Fruit fly (Drosophila melanogaster) whole organism, embryonic: ENCODE measurements around the gene CG6356.
A peak's percentile ranks its signal among the peaks of the same experiment; 100 is the strongest.

ENCODE experiments used
- Adf1 ChIP-seq: fragments of 200-800 bp; sonication (Bioruptor generic); IDR thresholded peaks from 2 replicates; pipeline ENCODE4 v1.3.6; 2022; ENCODE audit warnings: missing biosample characterization, missing genetic modification characterization
- Atf3 ChIP-seq: fragments of 200-800 bp; sonication (Bioruptor generic); optimal IDR thresholded peaks from 3 replicates; lab custom pipeline; 2016; ENCODE audit warnings: missing biosample characterization, missing genetic modification characterization
- B-H2 ChIP-seq: fragments of 200-800 bp; sonication (Bioruptor generic); optimal IDR thresholded peaks from 2 replicates; lab custom pipeline; 2018; ENCODE audit warnings: missing biosample characterization, mild to moderate bottlenecking, missing genetic modification characterization
- C15 ChIP-seq: fragments of 200-800 bp; sonication (Bioruptor generic); IDR thresholded peaks from 3 replicates; pipeline ENCODE4 v1.3.6; 2022; ENCODE audit warnings: missing biosample characterization, missing genetic modification characterization
- CG10147 ChIP-seq: fragments of 200-800 bp; sonication (Bioruptor generic); optimal IDR thresholded peaks from 2 replicates; lab custom pipeline; 2019; ENCODE audit warnings: missing biosample characterization, mild to moderate bottlenecking, missing genetic modification characterization, moderate library complexity
- CG10654 ChIP-seq: fragments of 200-800 bp; sonication (Bioruptor generic); optimal IDR thresholded peaks from 2 replicates; lab custom pipeline; 2016; ENCODE audit warnings: missing biosample characterization, missing genetic modification characterization
- CG12236 ChIP-seq: fragments of 200-800 bp; sonication (Bioruptor generic); optimal IDR thresholded peaks from 2 replicates; lab custom pipeline; 2016; ENCODE audit warnings: missing biosample characterization, missing genetic modification characterization
- CG14710 ChIP-seq: fragments of 200-800 bp; sonication (Bioruptor generic); optimal IDR thresholded peaks from 3 replicates; lab custom pipeline; 2019; ENCODE audit warnings: missing biosample characterization, mild to moderate bottlenecking, missing genetic modification characterization, moderate library complexity
- CG15011 ChIP-seq: fragments of 200-800 bp; sonication (Bioruptor generic); optimal IDR thresholded peaks from 3 replicates; lab custom pipeline; 2018; ENCODE audit warnings: missing biosample characterization, mild to moderate bottlenecking, missing genetic modification characterization
- CG15269 ChIP-seq: fragments of 200-800 bp; sonication (Bioruptor generic); optimal IDR thresholded peaks from 2 replicates; lab custom pipeline; 2018; ENCODE audit warnings: missing biosample characterization, mild to moderate bottlenecking, missing genetic modification characterization, moderate library complexity
- CG18476 ChIP-seq: fragments of 200-800 bp; sonication (Bioruptor generic); optimal IDR thresholded peaks from 2 replicates; lab custom pipeline; 2016; ENCODE audit warnings: missing biosample characterization, mild to moderate bottlenecking, missing genetic modification characterization
- CG30403 ChIP-seq: fragments of 200-800 bp; sonication (Bioruptor generic); optimal IDR thresholded peaks from 3 replicates; lab custom pipeline; 2016; ENCODE audit warnings: missing biosample characterization, missing genetic modification characterization
- CG34224 ChIP-seq: fragments of 200-800 bp; sonication (Bioruptor generic); IDR thresholded peaks from 3 replicates; pipeline ENCODE4 v1.3.6; 2022; ENCODE audit warnings: missing biosample characterization, missing genetic modification characterization; ENCODE audit not compliant: partially characterized antibody
- CG3726 ChIP-seq: fragments of 200-800 bp; sonication (Bioruptor generic); IDR thresholded peaks from 3 replicates; pipeline ENCODE4, ENCODE4 v1.3.6; 2022; ENCODE audit warnings: missing biosample characterization, missing genetic modification characterization
- CG42726 ChIP-seq: fragments of 200-800 bp; sonication (Bioruptor generic); IDR thresholded peaks from 2 replicates; pipeline ENCODE4 v1.3.6; 2022; ENCODE audit warnings: missing biosample characterization, missing genetic modification characterization; ENCODE audit not compliant: partially characterized antibody
- CG4707 ChIP-seq: fragments of 200-800 bp; sonication (Bioruptor generic); optimal IDR thresholded peaks from 2 replicates; lab custom pipeline; 2018; ENCODE audit warnings: missing biosample characterization, mild to moderate bottlenecking, missing genetic modification characterization, moderate library complexity
- CG6654 ChIP-seq: fragments of 200-800 bp; sonication (Bioruptor generic); optimal IDR thresholded peaks from 2 replicates; lab custom pipeline; 2017; ENCODE audit warnings: missing biosample characterization, mild to moderate bottlenecking, missing genetic modification characterization
- CG6683 ChIP-seq: fragments of 200-800 bp; sonication (Bioruptor generic); optimal IDR thresholded peaks from 2 replicates; lab custom pipeline; 2017; ENCODE audit warnings: missing biosample characterization, mild to moderate bottlenecking, missing genetic modification characterization, missing genetic modification reagents
- CG7271 ChIP-seq: fragments of 200-800 bp; sonication (Bioruptor generic); optimal IDR thresholded peaks from 2 replicates; lab custom pipeline; 2018; ENCODE audit warnings: missing biosample characterization, mild to moderate bottlenecking, missing genetic modification characterization, moderate library complexity
- D ChIP-seq, 2 experiments: fragments of 200-800 bp in 1 of 2; fragments of >200 bp in 1 of 2; sonication (Bioruptor generic) in 1 of 2; optimal IDR thresholded peaks; 2 replicates in 1 of 2; 3 replicates in 1 of 2; lab custom pipeline; 2017; ENCODE audit warnings: mild to moderate bottlenecking in 1 of 2, missing biosample characterization in 1 of 2, missing genetic modification characterization in 1 of 2, missing genetic modification reagents in 1 of 2
- Dbx ChIP-seq: fragments of 200-800 bp; sonication (Bioruptor generic); IDR thresholded peaks from 3 replicates; pipeline ENCODE4 v1.3.6; 2022; ENCODE audit warnings: missing biosample characterization, missing genetic modification characterization
- Dek ChIP-seq: fragments of 200-800 bp; sonication (Bioruptor generic); optimal IDR thresholded peaks from 3 replicates; lab custom pipeline; 2019; ENCODE audit warnings: missing biosample characterization, mild to moderate bottlenecking, missing genetic modification characterization, moderate library complexity
- E2f2 ChIP-seq: fragments of 200-800 bp; sonication (Bioruptor generic); IDR thresholded peaks from 2 replicates; pipeline ENCODE4 v1.3.6; 2022; ENCODE audit warnings: missing biosample characterization, missing genetic modification characterization
- Elba2 ChIP-seq: fragments of 200-800 bp; sonication (Bioruptor generic); optimal IDR thresholded peaks from 3 replicates; lab custom pipeline; 2016; ENCODE audit warnings: missing biosample characterization, missing genetic modification characterization
- Ets97D ChIP-seq: fragments of 200-800 bp; sonication (Bioruptor generic); optimal IDR thresholded peaks from 3 replicates; lab custom pipeline; 2016; ENCODE audit warnings: missing biosample characterization, missing genetic modification characterization
- GATAe ChIP-seq: fragments of 200-800 bp; sonication (Bioruptor generic); conservative IDR thresholded peaks from 2 replicates; pipeline ENCODE4 v1.3.6; 2022; ENCODE audit warnings: missing biosample characterization, missing genetic modification characterization
- HLH54F ChIP-seq: fragments of 200-800 bp; sonication (Bioruptor generic); optimal IDR thresholded peaks from 3 replicates; lab custom pipeline; 2016; ENCODE audit warnings: missing biosample characterization, missing genetic modification characterization
- Hr39 ChIP-seq: fragments of >200 bp; optimal IDR thresholded peaks from 2 replicates; lab custom pipeline; 2017
- Hr51 ChIP-seq, 2 experiments: fragments of 200-800 bp; sonication (Bioruptor generic); optimal IDR thresholded peaks; 2 replicates in 1 of 2; 3 replicates in 1 of 2; lab custom pipeline; 2016 to 2018; ENCODE audit warnings: missing biosample characterization in 2 of 2, missing genetic modification characterization in 2 of 2, mild to moderate bottlenecking in 1 of 2, moderate library complexity in 1 of 2
- Lpt ChIP-seq: fragments of >200 bp; optimal IDR thresholded peaks from 2 replicates; lab custom pipeline; 2018; ENCODE audit warnings: missing biosample characterization, missing genetic modification characterization
- NK7.1 ChIP-seq: fragments of 200-800 bp; sonication (Bioruptor generic); optimal IDR thresholded peaks from 3 replicates; lab custom pipeline; 2016; ENCODE audit warnings: missing biosample characterization, missing genetic modification characterization
- Neu2 ChIP-seq: fragments of 200-800 bp; sonication (Bioruptor generic); optimal IDR thresholded peaks from 3 replicates; lab custom pipeline; 2016; ENCODE audit warnings: missing biosample characterization, missing genetic modification characterization, borderline replicate concordance
- Nf-YA ChIP-seq: fragments of 200-800 bp; sonication (Bioruptor generic); IDR thresholded peaks from 2 replicates; pipeline ENCODE4 v1.3.6; 2022; ENCODE audit warnings: missing biosample characterization, missing genetic modification characterization
- Oli ChIP-seq: fragments of 200-800 bp; sonication (Bioruptor generic); optimal IDR thresholded peaks from 2 replicates; lab custom pipeline; 2018; ENCODE audit warnings: missing biosample characterization, mild to moderate bottlenecking, missing genetic modification characterization, moderate library complexity
- Ravus ChIP-seq: fragments of 200-800 bp; sonication (Bioruptor generic); IDR thresholded peaks from 2 replicates; pipeline ENCODE4 v1.3.6; 2022; ENCODE audit warnings: missing biosample characterization, missing genetic modification characterization
- Scr ChIP-seq: fragments of 200-800 bp; sonication (Bioruptor generic); IDR thresholded peaks from 2 replicates; pipeline ENCODE4 v1.3.6; 2022; ENCODE audit warnings: missing biosample characterization, missing genetic modification characterization; ENCODE audit not compliant: partially characterized antibody
- Sry-β ChIP-seq: fragments of 200-800 bp; sonication (Bioruptor generic); optimal IDR thresholded peaks from 2 replicates; lab custom pipeline; 2018; ENCODE audit warnings: missing biosample characterization, mild to moderate bottlenecking, missing genetic modification characterization, moderate library complexity
- az2 ChIP-seq: fragments of 200-800 bp; sonication (Bioruptor generic); optimal IDR thresholded peaks from 3 replicates; lab custom pipeline; 2016; ENCODE audit warnings: missing biosample characterization, missing genetic modification characterization
- chif ChIP-seq, 2 experiments: fragments of 200-800 bp; sonication (Bioruptor generic); optimal IDR thresholded peaks; 3 replicates each; lab custom pipeline; 2016; ENCODE audit warnings: missing biosample characterization in 2 of 2, missing genetic modification characterization in 2 of 2
- chm ChIP-seq: fragments of 200-800 bp; sonication (Bioruptor generic); IDR thresholded peaks from 2 replicates; pipeline ENCODE4 v1.3.6; 2022; ENCODE audit warnings: missing biosample characterization, missing genetic modification characterization
- cwo ChIP-seq: fragments of 200-800 bp; sonication (Bioruptor generic); optimal IDR thresholded peaks from 3 replicates; lab custom pipeline; 2017; ENCODE audit warnings: missing biosample characterization, missing genetic modification characterization, mild to moderate bottlenecking, moderate library complexity, missing genetic modification reagents
- eve ChIP-seq, 2 experiments: fragments of >200 bp; optimal IDR thresholded peaks; 2 replicates each; lab custom pipeline; 2017; ENCODE audit warnings: missing biosample characterization in 2 of 2, missing genetic modification characterization in 2 of 2
- insv ChIP-seq, 2 experiments: fragments of 200-800 bp; sonication (Bioruptor generic); optimal IDR thresholded peaks; 3 replicates each; lab custom pipeline; 2016 to 2018; ENCODE audit warnings: missing biosample characterization in 2 of 2, missing genetic modification characterization in 2 of 2
- otp ChIP-seq: fragments of 200-800 bp; sonication (Bioruptor generic); IDR thresholded peaks from 3 replicates; pipeline ENCODE4, ENCODE4 v1.3.6; 2022; ENCODE audit warnings: missing biosample characterization, missing genetic modification characterization
- pita ChIP-seq: fragments of 200-800 bp; sonication (Bioruptor generic); optimal IDR thresholded peaks from 2 replicates; lab custom pipeline; 2017; ENCODE audit warnings: missing biosample characterization, mild to moderate bottlenecking, missing genetic modification characterization
- ro ChIP-seq: fragments of 200-800 bp; sonication (Bioruptor generic); IDR thresholded peaks from 2 replicates; pipeline ENCODE4 v1.3.6; 2022; ENCODE audit warnings: missing biosample characterization, missing genetic modification characterization
- run ChIP-seq: fragments of 200-800 bp; sonication (Bioruptor generic); optimal IDR thresholded peaks from 3 replicates; lab custom pipeline; 2018; ENCODE audit warnings: missing biosample characterization, mild to moderate bottlenecking, missing genetic modification characterization
- seq ChIP-seq: fragments of 200-800 bp; sonication (Bioruptor generic); IDR thresholded peaks from 2 replicates; pipeline ENCODE4 v1.3.6; 2022; ENCODE audit warnings: missing biosample characterization, missing genetic modification characterization

Gene CG6356

DNA sequence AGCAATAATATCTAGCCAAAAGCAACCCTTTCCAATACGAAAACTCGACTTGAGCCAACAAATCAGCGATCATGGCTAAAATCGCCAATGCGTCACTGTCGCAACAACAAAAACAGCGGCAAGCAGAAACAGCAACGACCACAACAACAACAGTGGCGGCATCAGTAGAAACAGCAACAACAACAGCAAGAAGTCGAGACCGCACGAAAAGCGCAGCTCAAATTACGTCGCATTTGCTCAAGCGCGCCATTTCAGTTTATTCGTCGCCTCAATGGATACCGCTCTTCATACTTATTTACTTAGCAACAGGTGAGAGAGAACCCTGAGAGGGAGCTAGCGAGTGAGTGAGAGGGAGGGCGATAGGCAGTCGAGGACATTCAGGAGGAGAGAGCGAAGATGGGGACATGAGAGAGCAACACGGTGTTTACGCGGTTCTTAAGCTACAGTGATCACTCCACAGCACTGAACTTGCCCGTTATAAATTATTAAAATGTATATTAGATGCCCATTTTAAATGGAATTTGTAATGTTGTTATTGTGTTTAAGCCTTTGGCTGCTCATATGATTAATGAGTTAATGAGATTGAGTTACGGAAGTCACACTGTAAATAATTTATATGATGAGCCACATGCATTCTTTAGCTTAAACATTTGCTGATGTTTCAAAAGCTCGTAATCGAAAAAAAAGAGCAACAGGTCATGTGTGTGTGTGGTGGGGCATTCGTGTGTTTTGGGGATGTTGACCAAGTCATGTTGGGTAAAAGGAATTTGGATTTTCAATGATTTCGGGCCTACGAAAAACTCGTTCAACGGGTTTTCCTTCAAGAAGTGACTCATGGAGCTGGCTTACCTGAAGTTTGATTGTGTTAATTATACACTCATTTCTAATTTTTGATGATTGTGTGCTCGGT lies 12.1 kb downstream of the CG6356 start (continued):
- peak; percentile 67 to 78 for TF ChIP-seq Hr51 (GFP tag; optimal IDR thresholded peaks at IDR 0.05; lab: Kevin White, UChicago)
- TF ChIP-seq otp (GFP tag; lab: Robert Waterston, UW) = peak; percentile 78; the same call in 2 of the 3 replicates
- peak; percentile 13 for TF ChIP-seq B-H2 (GFP tag; lab: Kevin White, UChicago)
- TF ChIP-seq chif (GFP tag; optimal IDR thresholded peaks at IDR 0.05; lab: Kevin White, UChicago) = peak; percentile 30 to 82
- no peak; the same call in 1 of the 2 replicates for TF ChIP-seq Adf1 (GFP tag; lab: Robert Waterston, UW)
- no peak for TF ChIP-seq Elba2
- TF ChIP-seq ro (GFP tag; lab: Robert Waterston, UW) = peak; percentile 64
- TF ChIP-seq CG42726 = no peak
- 0 out of 3 replicates have a peak, but pooled peaks have one; percentile 54 for TF ChIP-seq C15 (GFP tag; lab: Robert Waterston, UW)
- TF ChIP-seq Dek (tag; lab: Kevin White, UChicago) = peak; percentile 77
- TF ChIP-seq HLH54F (GFP tag; lab: Kevin White, UChicago) = peak; percentile 71
- peak; percentile 49 for TF ChIP-seq CG10147 (GFP tag; lab: Kevin White, UChicago)
- TF ChIP-seq CG18476 = peak; percentile 65
- TF ChIP-seq CG6654 (GFP tag; lab: Kevin White, UChicago) = peak; percentile 28
- no peak for TF ChIP-seq Sry-β (GFP tag; lab: Kevin White, UChicago)
- TF ChIP-seq Dbx (GFP tag; lab: Robert Waterston, UW) = peak; percentile 77
- peak; percentile 52 for TF ChIP-seq CG15011 (GFP tag; lab: Kevin White, UChicago)
- peak; percentile 61 for TF ChIP-seq E2f2 (GFP tag; lab: Robert Waterston, UW)
- TF ChIP-seq CG15269 (tag; lab: Kevin White, UChicago) = peak; percentile 88
- TF ChIP-seq CG6683 (GFP tag; lab: Kevin White, UChicago) = no peak
- TF ChIP-seq az2 (GFP tag; lab: Kevin White, UChicago) = peak; percentile 75
- TF ChIP-seq CG7271 (tag; lab: Kevin White, UChicago) = no peak
- TF ChIP-seq eve (GFP tag; optimal IDR thresholded peaks at IDR 0.05; lab: Kevin White, UChicago) = peak in 1 of 2 experiments; percentile 82
- TF ChIP-seq CG30403 = peak; percentile 84
- peak; percentile 84 for TF ChIP-seq chm
- TF ChIP-seq Ets97D (GFP tag; lab: Kevin White, UChicago) = no peak
- peak; percentile 58 for TF ChIP-seq Nf-YA (GFP tag; lab: Robert Waterston, UW)
- TF ChIP-seq pita = no peak
- TF ChIP-seq GATAe (GFP tag; lab: Robert Waterston, UW) = peak; percentile 41; the same call in 1 of the 2 replicates
- TF ChIP-seq CG10654 (GFP tag; lab: Kevin White, UChicago) = no peak
- TF ChIP-seq CG14710 (tag; lab: Kevin White, UChicago) = peak; percentile 67
- no peak for TF ChIP-seq D (optimal IDR thresholded peaks at IDR 0.05; lab: Kevin White, UChicago)
- peak; percentile 45 for TF ChIP-seq D (GFP tag; optimal IDR thresholded peaks at IDR 0.05; lab: Kevin White, UChicago)
- TF ChIP-seq insv (GFP tag; optimal IDR thresholded peaks at IDR 0.05; lab: Kevin White, UChicago) = no peak
- TF ChIP-seq Ravus (GFP tag; lab: Robert Waterston, UW) = no peak; the same call in none of the 2 replicates
- TF ChIP-seq CG34224 (GFP tag; lab: Robert Waterston, UW) = no peak
- TF ChIP-seq cwo (GFP tag; lab: Kevin White, UChicago) = no peak
- TF ChIP-seq Lpt = no peak
- peak; percentile 64 for TF ChIP-seq Atf3 (GFP tag; lab: Kevin White, UChicago)
- TF ChIP-seq Scr (GFP tag; lab: Robert Waterston, UW) = no peak
- TF ChIP-seq seq (GFP tag; lab: Robert Waterston, UW) = peak; percentile 79
- TF ChIP-seq CG3726 (GFP tag; lab: Robert Waterston, UW) = peak; percentile 56; the same call in 1 of the 3 replicates
- peak; percentile 18 for TF ChIP-seq run (tag; lab: Kevin White, UChicago)
- TF ChIP-seq CG12236 = peak; percentile 22
- no peak for TF ChIP-seq Hr39 (lab: Kevin White, UChicago)
- TF ChIP-seq Neu2 (GFP tag; lab: Kevin White, UChicago) = no peak
- peak; percentile 81 for TF ChIP-seq Oli (tag; lab: Kevin White, UChicago)
- TF ChIP-seq CG4707 (GFP tag; lab: Kevin White, UChicago) = peak; percentile 61
- TF ChIP-seq NK7.1 (GFP tag; lab: Kevin White, UChicago) = peak; percentile 69
